Fruit fly (Drosophila melanogaster) S2 (cell line): ENCODE data around the gene p130CAS.

Experiments used
- CG8478 ChIP-seq: fragments of >200 bp; optimal IDR thresholded peaks from 2 replicates; lab custom pipeline; 2018
- CTCF ChIP-seq, 2 experiments: fragments of >200 bp; optimal IDR thresholded peaks; 2 replicates each; lab custom pipeline; 2018

p130CAS gene

DNA sequence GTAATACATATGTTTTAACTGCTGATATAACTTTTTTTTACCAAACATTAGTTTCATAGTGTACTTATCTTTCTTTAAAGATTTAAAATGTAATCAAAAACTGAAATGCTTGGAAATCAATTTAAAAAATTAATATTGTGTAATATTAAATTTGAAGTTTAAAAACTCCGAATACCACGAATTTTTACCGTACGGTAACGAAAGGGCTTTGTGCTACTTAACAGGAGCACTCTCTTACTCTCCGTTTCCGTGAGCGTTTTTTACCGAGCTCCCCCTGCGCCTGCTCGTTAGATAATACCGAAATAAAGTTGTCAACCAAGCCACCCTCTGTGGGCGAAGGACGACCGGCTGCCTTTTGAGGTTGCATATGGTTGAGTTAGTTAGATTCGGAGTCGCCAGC lies at the start of gene p130CAS, which contains the start of gene Dic61B:
Gene p130CAS (plus strand): TSS at position 396 of the 400 bp plus-strand sequence.
Gene Dic61B (minus strand): TSS at position 101 of the 400 bp plus-strand sequence.
- TF ChIP-seq CTCF (optimal IDR thresholded peaks at IDR 0.05; lab: Kevin White, UChicago) (no peak), CG8478 (lab: Kevin White, UChicago) (no peak)

DNA sequence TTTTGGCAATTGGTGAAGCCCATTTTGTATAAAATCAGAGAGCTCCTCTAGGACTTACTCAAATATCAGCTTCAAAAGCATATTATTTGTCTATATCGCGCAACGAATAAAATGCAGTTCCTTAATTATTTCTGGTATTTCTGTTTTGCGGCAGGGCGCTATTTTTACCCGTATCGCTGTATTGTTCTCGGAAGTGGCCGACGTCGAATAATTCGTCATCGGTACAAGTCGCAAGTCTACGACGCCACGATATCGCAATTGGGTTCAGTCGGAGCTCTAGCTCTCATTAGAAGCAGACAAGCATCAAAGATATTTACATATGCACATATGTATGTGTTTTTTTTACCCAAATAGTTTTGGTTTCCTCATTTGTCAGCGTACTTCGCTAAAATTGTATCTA lies 48.6 kb upstream of the p130CAS start:
- no peak for TF ChIP-seq CTCF (optimal IDR thresholded peaks at IDR 0.05; lab: Kevin White, UChicago)
- TF ChIP-seq CG8478 (lab: Kevin White, UChicago), result no peak

DNA sequence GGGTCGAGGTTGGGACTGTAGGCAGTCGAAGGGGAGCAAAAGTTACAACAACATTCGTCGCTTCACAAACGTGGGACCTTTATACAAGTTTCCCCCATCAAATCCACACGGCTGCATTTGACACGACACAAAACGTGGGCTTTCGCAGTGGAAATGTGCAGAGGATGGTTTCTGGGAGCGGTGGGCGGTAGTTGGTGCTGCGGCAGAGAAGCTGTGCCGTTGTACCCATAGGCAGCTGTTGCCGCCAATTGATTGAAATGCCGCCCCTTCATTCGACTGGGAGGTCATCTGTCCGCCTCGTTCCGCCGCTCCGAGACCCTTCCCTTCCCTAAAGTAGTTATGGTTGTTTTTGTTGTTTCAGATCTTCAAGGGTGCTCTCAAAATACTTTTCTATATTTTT lies 43.6 kb upstream of the p130CAS start:
- no peak for TF ChIP-seq CG8478 (lab: Kevin White, UChicago)
- TF ChIP-seq CTCF (optimal IDR thresholded peaks at IDR 0.05; lab: Kevin White, UChicago), result no peak

DNA sequence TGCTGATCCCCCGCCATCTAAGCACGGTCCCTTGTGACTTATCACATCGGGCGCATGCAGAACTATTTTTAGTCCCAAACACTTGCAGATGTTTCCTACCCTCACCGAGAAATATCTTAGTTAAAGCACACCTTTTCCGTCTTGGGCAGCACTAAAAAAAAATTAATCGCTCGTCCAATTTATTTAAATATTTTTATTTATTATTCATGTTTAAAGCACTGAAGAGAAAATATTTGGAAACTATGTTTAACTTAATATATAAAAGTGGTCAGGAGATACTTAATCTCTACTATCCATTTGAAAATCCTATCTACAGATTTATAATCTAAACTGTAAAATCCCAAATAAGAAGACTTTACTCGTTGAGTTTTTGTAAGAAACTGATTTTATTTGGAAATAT lies 42.7 kb upstream of the p130CAS start:
- TF ChIP-seq CTCF (optimal IDR thresholded peaks at IDR 0.05; lab: Kevin White, UChicago), result no peak
- no peak for TF ChIP-seq CG8478 (lab: Kevin White, UChicago)

DNA sequence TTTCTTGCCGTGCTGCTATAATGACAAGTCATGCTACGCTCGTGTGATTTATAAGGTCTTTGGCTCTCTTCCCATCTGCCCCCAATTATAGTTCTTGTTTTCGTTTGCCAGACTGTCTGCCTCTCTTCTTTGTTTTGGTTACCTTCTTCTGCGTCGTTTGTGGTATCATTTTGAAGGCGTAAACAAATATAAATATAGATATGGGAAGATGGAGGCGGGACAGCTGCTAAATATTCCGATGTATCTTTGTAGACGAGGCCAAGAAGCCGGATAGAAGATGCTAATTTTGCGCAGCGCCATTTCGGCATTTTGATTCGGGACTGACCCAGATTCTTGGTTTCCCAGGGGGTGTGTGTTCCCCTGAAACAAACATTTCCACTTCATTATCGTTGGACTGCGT lies 33.3 kb upstream of the p130CAS start:
- TF ChIP-seq CG8478 (lab: Kevin White, UChicago), result no peak
- TF ChIP-seq CTCF (optimal IDR thresholded peaks at IDR 0.05; lab: Kevin White, UChicago), result no peak

dm6 chr3L:123784-124479 lies 28.8 kb upstream of the p130CAS start:
- no peak for TF ChIP-seq CTCF (optimal IDR thresholded peaks at IDR 0.05; lab: Kevin White, UChicago)
- no peak for TF ChIP-seq CG8478 (lab: Kevin White, UChicago)

DNA sequence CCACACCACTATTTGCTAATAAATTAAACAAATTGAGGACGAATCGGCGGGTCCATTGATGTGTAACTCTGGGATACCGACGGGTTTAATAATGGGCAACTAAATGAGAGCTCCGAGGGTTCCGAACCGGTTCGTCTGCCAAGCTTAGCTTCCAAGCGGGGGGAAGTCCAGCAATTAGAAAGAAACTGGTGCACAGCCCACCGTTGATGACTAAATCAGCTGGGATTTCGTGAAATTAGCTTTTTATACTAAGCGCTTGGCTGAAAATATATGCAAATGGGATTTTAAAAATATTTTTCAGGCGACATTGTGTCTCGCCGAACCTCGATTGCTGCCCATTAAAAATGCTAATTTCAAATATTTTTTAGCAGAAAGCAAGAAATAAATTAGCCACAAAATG lies 25.2 kb upstream of the p130CAS start:
- TF ChIP-seq CG8478 (lab: Kevin White, UChicago), result no peak
- TF ChIP-seq CTCF (optimal IDR thresholded peaks at IDR 0.05; lab: Kevin White, UChicago), result no peak

DNA sequence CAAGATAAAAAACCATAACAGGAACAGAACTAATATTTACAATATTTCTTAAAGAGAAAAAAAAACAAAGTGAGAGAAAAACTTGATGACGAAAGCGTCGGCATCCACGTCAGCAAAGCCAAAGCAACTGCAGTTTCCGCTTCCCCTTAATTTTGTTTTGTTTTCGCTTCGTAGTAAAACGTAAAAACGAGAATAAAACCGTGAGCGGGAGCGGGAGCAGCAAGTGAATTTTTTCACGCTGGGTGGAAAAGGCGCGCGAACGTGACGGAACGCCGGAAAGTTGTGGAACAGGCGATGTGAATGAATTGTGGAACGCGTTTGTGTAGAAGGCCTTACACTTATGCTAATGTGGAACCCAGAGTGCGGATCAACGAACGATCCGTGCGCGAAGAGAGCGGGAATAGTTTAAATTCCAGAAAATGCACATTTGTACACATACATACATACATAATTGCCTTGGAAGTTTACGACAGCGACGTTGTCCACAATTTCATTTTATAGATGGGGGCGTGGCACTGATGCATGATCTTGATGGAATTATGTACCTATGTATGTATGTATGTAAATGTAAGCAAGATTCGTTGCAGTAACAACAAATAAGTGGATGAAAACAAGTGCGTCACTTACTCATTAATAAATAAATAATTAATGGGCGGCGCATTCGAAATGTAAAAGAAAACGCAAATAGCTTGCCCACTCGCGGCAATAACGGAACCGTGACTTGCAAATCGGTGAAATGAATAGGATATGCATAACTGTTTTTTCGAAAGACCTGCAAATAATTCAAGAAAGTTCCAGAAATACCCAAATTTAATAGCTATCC lies 24.2 kb upstream of the p130CAS start:
- no peak for TF ChIP-seq CG8478 (lab: Kevin White, UChicago)
- no peak for TF ChIP-seq CTCF (optimal IDR thresholded peaks at IDR 0.05; lab: Kevin White, UChicago)

dm6 chr3L:129311-129816 lies 23.3 kb upstream of the p130CAS start, which contains the start of gene Pdk1:
Gene Pdk1 (plus strand): TSS chr3L:129450.
- no peak for TF ChIP-seq CG8478 (lab: Kevin White, UChicago)

- TF ChIP-seq CTCF (optimal IDR thresholded peaks at IDR 0.05; lab: Kevin White, UChicago), result no peak
- TF ChIP-seq CG8478 (lab: Kevin White, UChicago), result no peak
These were observed 21.9 kb upstream of the p130CAS start for dm6 chr3L:130798-131150.

- no peak for TF ChIP-seq CTCF (optimal IDR thresholded peaks at IDR 0.05; lab: Kevin White, UChicago)
- no peak for TF ChIP-seq CG8478 (lab: Kevin White, UChicago)
These were observed 21.3 kb upstream of the p130CAS start for dm6 chr3L:131151-131997.

DNA sequence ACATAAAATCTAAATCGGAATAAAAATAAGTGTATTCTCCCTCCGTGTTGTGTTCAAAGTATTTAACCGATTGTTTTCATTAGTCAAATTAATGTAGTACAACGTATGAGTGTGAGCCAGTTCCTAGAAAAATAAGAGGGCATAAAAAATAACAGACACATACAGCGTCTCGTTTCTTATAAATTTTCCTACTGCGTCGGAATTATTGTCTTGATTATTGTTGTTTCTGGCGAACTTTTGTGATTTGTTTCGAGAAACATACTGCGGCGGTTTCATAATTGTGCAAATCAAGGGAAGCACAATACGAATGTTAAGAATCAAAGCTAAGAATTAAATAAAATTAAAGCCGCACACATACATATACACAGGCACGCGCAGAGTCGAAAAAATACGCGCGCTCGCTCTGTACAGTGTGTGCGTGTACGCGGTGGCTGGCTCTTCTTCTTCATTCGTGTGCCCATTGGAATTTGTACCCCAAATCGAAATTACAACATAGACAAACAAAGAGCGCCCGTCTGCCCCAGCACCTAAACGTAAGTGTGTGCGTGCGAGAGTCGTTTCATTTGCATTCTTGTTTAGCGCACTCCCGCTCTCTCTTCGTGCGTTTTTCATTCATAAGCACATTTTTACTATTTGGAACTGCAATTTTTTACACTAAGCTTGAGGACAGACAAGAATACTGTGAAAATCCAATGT lies 20.5 kb upstream of the p130CAS start:
- TF ChIP-seq CTCF (optimal IDR thresholded peaks at IDR 0.05; lab: Kevin White, UChicago) (no peak), CG8478 (lab: Kevin White, UChicago) (no peak)

DNA sequence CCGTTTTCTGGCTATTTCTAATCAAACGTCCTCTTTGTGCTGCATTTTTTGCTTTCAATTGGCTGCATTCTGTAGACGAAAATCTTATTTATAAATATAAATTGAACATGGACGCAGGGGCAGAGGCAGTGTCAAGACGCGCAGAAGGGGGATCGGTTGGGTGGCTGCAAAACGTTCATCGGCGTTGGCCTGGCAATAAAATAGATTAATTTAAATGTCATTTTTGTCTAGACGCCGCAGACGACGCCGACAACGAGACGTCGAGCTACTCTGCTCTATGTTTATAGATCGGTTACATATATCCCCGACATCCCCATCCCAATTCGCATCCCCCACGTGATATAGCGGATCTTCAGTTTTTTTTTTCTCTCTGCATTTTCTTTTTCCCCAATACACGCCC lies 19.3 kb upstream of the p130CAS start:
- no peak for TF ChIP-seq CG8478 (lab: Kevin White, UChicago)
- TF ChIP-seq CTCF (optimal IDR thresholded peaks at IDR 0.05; lab: Kevin White, UChicago), result no peak

DNA sequence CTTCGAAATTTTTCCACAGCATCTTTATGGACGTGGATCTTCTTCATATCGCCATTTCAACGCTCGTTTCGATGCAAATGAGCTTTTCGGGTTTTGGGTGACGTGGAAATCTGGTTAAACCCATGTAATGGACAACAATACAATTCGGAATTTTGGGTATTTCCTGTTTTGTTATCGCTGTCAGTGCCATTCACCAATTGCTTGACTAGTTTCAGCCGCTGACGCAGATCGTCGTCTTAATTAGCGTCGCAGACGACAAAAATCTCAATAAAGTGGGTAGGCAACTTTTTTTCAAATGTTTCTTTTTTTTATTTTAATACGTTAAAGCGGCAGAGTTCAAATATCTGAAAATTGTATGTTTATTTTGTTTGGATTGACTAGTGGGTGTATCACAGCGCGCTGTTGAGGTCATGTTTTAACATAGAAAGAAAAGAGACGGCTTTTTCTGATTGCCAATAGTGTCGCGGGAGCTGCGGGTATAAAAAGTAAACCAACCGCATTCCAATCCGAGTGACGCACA lies 18.8 kb upstream of the p130CAS start:
- TF ChIP-seq CG8478 (lab: Kevin White, UChicago) (no peak), CTCF (optimal IDR thresholded peaks at IDR 0.05; lab: Kevin White, UChicago) (no peak)
